Fruit fly (Drosophila melanogaster): ENCODE data around the gene CG14441.
A peak's percentile ranks its signal among the peaks of the same experiment; 100 is the strongest.

The CG14441 gene

dm6 chrX:6654198-6654831 lies 45.0 kb upstream of the CG14441 start, which contains the start of the genes CG3226 and Cdc7 (continued):
- peak; percentile 81 for TF ChIP-seq CG4328 (GFP tag; optimal IDR thresholded peaks at IDR 0.05)
- peak; percentile 49 for TF ChIP-seq CG9876 (GFP tag; optimal IDR thresholded peaks at IDR 0.05)
- TF ChIP-seq HHEX (GFP tag; optimal IDR thresholded peaks at IDR 0.05): peak; percentile 86
- TF ChIP-seq shn (GFP tag; optimal IDR thresholded peaks at IDR 0.05): peak; percentile 65
- no peak for TF ChIP-seq jing (GFP tag; optimal IDR thresholded peaks at IDR 0.05)
- TF ChIP-seq dpn (GFP tag; optimal IDR thresholded peaks at IDR 0.05): peak; percentile 25 to 46
- no peak for TF ChIP-seq Aef1 (GFP tag; IDR thresholded peaks at IDR 0.05)
- peak; percentile 48 for TF ChIP-seq Sry-β (GFP tag; optimal IDR thresholded peaks at IDR 0.05)
- peak; percentile 22 for TF ChIP-seq fd64A (GFP tag; optimal IDR thresholded peaks at IDR 0.05)
- peak; percentile 81 for TF ChIP-seq CG17361 (GFP tag; IDR thresholded peaks at IDR 0.05)
- TF ChIP-seq wdn (GFP tag; IDR thresholded peaks at IDR 0.05): no peak
- peak; percentile 47 for TF ChIP-seq CG10979 (tag; optimal IDR thresholded peaks at IDR 0.05)
- peak; percentile 87 for TF ChIP-seq CG13775 (GFP tag; optimal IDR thresholded peaks at IDR 0.05)
- peak; percentile 69 for TF ChIP-seq grn (GFP tag; optimal IDR thresholded peaks at IDR 0.05)
- peak; percentile 31 for TF ChIP-seq mam (GFP tag; optimal IDR thresholded peaks at IDR 0.05)
- TF ChIP-seq otp (GFP tag; IDR thresholded peaks at IDR 0.05): 0 out of 3 replicates have a peak, but pooled peaks have one; percentile 36
- TF ChIP-seq CG10565 (GFP tag; optimal IDR thresholded peaks at IDR 0.05): no peak
- TF ChIP-seq Gug (GFP tag; IDR thresholded peaks at IDR 0.05): no peak; the same call in 3 of the 4 replicates
- peak; percentile 67 for TF ChIP-seq inv (GFP tag; IDR thresholded peaks at IDR 0.05; ENCODE audit: partially characterized antibody)
- peak; percentile 66 for TF ChIP-seq pfk (GFP tag; optimal IDR thresholded peaks at IDR 0.05)
- TF ChIP-seq Sry-δ (GFP tag; optimal IDR thresholded peaks at IDR 0.05): peak; percentile 73
- TF ChIP-seq E2f1 (GFP tag; IDR thresholded peaks at IDR 0.05): peak; percentile 63; the same call in 1 of the 2 replicates
- no peak for TF ChIP-seq ham (GFP tag; IDR thresholded peaks at IDR 0.05)
- peak; percentile 76 for TF ChIP-seq CG5180 (GFP tag; optimal IDR thresholded peaks at IDR 0.05)
- peak; percentile 32; the same call in 1 of the 2 replicates for TF ChIP-seq CG2129 (GFP tag; IDR thresholded peaks at IDR 0.05; ENCODE audit: partially characterized antibody)
- TF ChIP-seq CG42726 (GFP tag; IDR thresholded peaks at IDR 0.05; ENCODE audit: partially characterized antibody): peak; percentile 83
- peak; percentile 76 for TF ChIP-seq HLHmδ (GFP tag; optimal IDR thresholded peaks at IDR 0.05)
- peak; percentile 46; the same call in 1 of the 2 replicates for TF ChIP-seq CG14014 (GFP tag; IDR thresholded peaks at IDR 0.05)
- TF ChIP-seq stc (GFP tag; IDR thresholded peaks at IDR 0.05): peak; percentile 65; the same call in 1 of the 2 replicates
- TF ChIP-seq Chrac-16 (GFP tag; optimal IDR thresholded peaks at IDR 0.05): peak; percentile 38
- TF ChIP-seq CG17568 (GFP tag; optimal IDR thresholded peaks at IDR 0.05): peak; percentile 66
- TF ChIP-seq CG17802 (tag; optimal IDR thresholded peaks at IDR 0.05): peak; percentile 38
- TF ChIP-seq Ssrp (tag; optimal IDR thresholded peaks at IDR 0.05): peak; percentile 7
- peak; percentile 73 for TF ChIP-seq CG15269 (tag; optimal IDR thresholded peaks at IDR 0.05)
- TF ChIP-seq GATAe (GFP tag; conservative IDR thresholded peaks at IDR 0.05): no peak
- peak; percentile 65 for TF ChIP-seq CG11504 (tag; optimal IDR thresholded peaks at IDR 0.05)
- peak; percentile 78; the same call in 2 of the 3 replicates for TF ChIP-seq CG11456 (GFP tag; IDR thresholded peaks at IDR 0.05)
- TF ChIP-seq Atf-2 (GFP tag; optimal IDR thresholded peaks at IDR 0.05): no peak
- peak; percentile 51 for TF ChIP-seq tio (GFP tag; optimal IDR thresholded peaks at IDR 0.05)
- peak; percentile 56 for TF ChIP-seq Hsf (GFP tag; optimal IDR thresholded peaks at IDR 0.05)
- TF ChIP-seq rib (GFP tag; IDR thresholded peaks at IDR 0.05): 0 out of 2 replicates have a peak, but pooled peaks have one; percentile 21
- peak; percentile 66 for TF ChIP-seq unc-4 (GFP tag; IDR thresholded peaks at IDR 0.05; ENCODE audit: partially characterized antibody)
- peak; percentile 87 for TF ChIP-seq sens (GFP tag)
- TF ChIP-seq Fer3 (tag; optimal IDR thresholded peaks at IDR 0.05): peak; percentile 75
- TF ChIP-seq insv (GFP tag; optimal IDR thresholded peaks at IDR 0.05): peak in 1 of 2 experiments; percentile 66
- TF ChIP-seq CG15479 (GFP tag; optimal IDR thresholded peaks at IDR 0.05): peak; percentile 10
- peak; percentile 76 for TF ChIP-seq CG16813 (GFP tag; IDR thresholded peaks at IDR 0.05; ENCODE audit: partially characterized antibody)
- TF ChIP-seq p53 (GFP tag; optimal IDR thresholded peaks at IDR 0.05): peak; percentile 21
- peak; percentile 36 for TF ChIP-seq CG10654 (GFP tag; optimal IDR thresholded peaks at IDR 0.05)

Measured in whole organism, embryonic.